Worm (Caenorhabditis elegans): ENCODE results near the gene F44E2.3.
A peak's percentile ranks its signal among the peaks of the same experiment; 100 is the strongest.

The F44E2.3 gene

ce11 chrIII:8839813-8840212 is 10.7 kb upstream of the F44E2.3 start:
- TF ChIP-seq mml-1 (tag; optimal IDR thresholded peaks at IDR 0.05) (no peak), ztf-4 (tag; optimal IDR thresholded peaks at IDR 0.05) (no peak), nhr-11 (tag; optimal IDR thresholded peaks at IDR 0.05) (no peak), ceh-82 (tag; optimal IDR thresholded peaks at IDR 0.05) (no peak), nhr-25 (tag; optimal IDR thresholded peaks at IDR 0.05) (peak; percentile 14), elt-3 (tag; optimal IDR thresholded peaks at IDR 0.05) (no peak), fkh-10 (GFP tag; optimal IDR thresholded peaks at IDR 0.05) (no peak), pqm-1 (tag; optimal IDR thresholded peaks at IDR 0.05) (no peak), hmg-11 (tag; optimal IDR thresholded peaks at IDR 0.05) (no peak), nhr-28 (tag; optimal IDR thresholded peaks at IDR 0.05) (no peak), nhr-12 (tag; optimal IDR thresholded peaks at IDR 0.05) (no peak), nhr-23 (tag; optimal IDR thresholded peaks at IDR 0.05) (peak; percentile 56), nhr-67 (tag; optimal IDR thresholded peaks at IDR 0.05) (no peak), ceh-28 (tag; optimal IDR thresholded peaks at IDR 0.05) (no peak)

ce11 chrIII:8838075-8838474 is 9.0 kb upstream of the F44E2.3 start, which contains the start of gene F44E2.4:
F44E2.4 (minus strand) TSS chrIII:8838424.
- TF ChIP-seq elt-1 (tag; optimal IDR thresholded peaks at IDR 0.05) (peak; percentile 77), R02D3.7 (tag; optimal IDR thresholded peaks at IDR 0.05) (no peak), nhr-237 (tag; optimal IDR thresholded peaks at IDR 0.05) (no peak), egl-5 (tag; optimal IDR thresholded peaks at IDR 0.05) (no peak), nhr-23 (tag; optimal IDR thresholded peaks at IDR 0.05) (no peak)

- no peak for TF ChIP-seq lsy-12 (tag; optimal IDR thresholded peaks at IDR 0.05)
- no peak for TF ChIP-seq lin-39 (tag; optimal IDR thresholded peaks at IDR 0.05)
- no peak for TF ChIP-seq ama-1 (optimal IDR thresholded peaks at IDR 0.05)
- TF ChIP-seq elt-3 (tag; optimal IDR thresholded peaks at IDR 0.05) = no peak
- no peak for TF ChIP-seq lin-15B (tag; optimal IDR thresholded peaks at IDR 0.05)
- no peak for TF ChIP-seq fkh-10 (GFP tag; optimal IDR thresholded peaks at IDR 0.05)
- TF ChIP-seq daf-12 (tag; optimal IDR thresholded peaks at IDR 0.05) = no peak
- no peak for TF ChIP-seq unc-62 (GFP tag; optimal IDR thresholded peaks at IDR 0.05)
- no peak for TF ChIP-seq nhr-25 (tag; optimal IDR thresholded peaks at IDR 0.05)
- TF ChIP-seq pha-4 (tag; optimal IDR thresholded peaks at IDR 0.05) = no peak
- TF ChIP-seq nfya-1 (tag; optimal IDR thresholded peaks at IDR 0.05; ENCODE audit: insufficient read depth) = no peak
- no peak for TF ChIP-seq nhr-28 (tag; optimal IDR thresholded peaks at IDR 0.05)
Observed at ce11 chrIII:8831059-8831750, 2.1 kb upstream of the F44E2.3 start, which contains the start of gene F44E2.10. F44E2.10 (minus strand) TSS chrIII:8831109.

DNA sequence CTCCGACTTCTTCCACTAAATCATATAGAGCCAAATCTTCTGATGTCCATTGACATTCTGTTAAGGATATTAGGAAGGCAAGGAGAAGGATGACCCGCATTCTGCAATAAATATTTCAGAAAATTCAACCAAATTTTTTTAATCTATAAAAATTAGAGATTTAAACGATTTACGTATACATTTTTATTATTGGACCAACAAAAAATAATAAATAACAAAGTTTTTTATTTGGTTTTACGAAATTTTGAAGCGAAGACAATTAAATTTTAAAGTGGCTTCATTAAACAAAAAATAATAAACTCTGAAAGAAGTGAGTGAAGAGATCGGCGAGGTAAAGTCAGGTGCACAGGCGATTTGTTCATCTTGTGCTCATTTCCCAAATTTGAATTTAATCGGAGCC is 2.0 kb downstream of the F44E2.3 start, which contains the start of gene F54F2.9:
F54F2.9 (minus strand) TSS at position 101 of the 400 bp plus-strand sequence.
- no peak for TF ChIP-seq eor-1 (tag; optimal IDR thresholded peaks at IDR 0.05)
- no peak for TF ChIP-seq ztf-11 (tag; optimal IDR thresholded peaks at IDR 0.05)
- TF ChIP-seq ceh-9 (tag; optimal IDR thresholded peaks at IDR 0.05) = no peak
- TF ChIP-seq ztf-4 (tag; optimal IDR thresholded peaks at IDR 0.05) = no peak
- TF ChIP-seq nhr-67 (tag; optimal IDR thresholded peaks at IDR 0.05) = no peak
- no peak for TF ChIP-seq nhr-237 (tag; optimal IDR thresholded peaks at IDR 0.05)
- TF ChIP-seq hmg-11 (tag; optimal IDR thresholded peaks at IDR 0.05) = no peak
- TF ChIP-seq pha-4 (tag; optimal IDR thresholded peaks at IDR 0.05) = no peak
- no peak for TF ChIP-seq pqm-1 (tag; optimal IDR thresholded peaks at IDR 0.05)
- no peak for TF ChIP-seq ceh-82 (tag; optimal IDR thresholded peaks at IDR 0.05)
- no peak for TF ChIP-seq R02D3.7 (tag; optimal IDR thresholded peaks at IDR 0.05)
- no peak for TF ChIP-seq egl-5 (tag; optimal IDR thresholded peaks at IDR 0.05)
- TF ChIP-seq fkh-2 (tag; optimal IDR thresholded peaks at IDR 0.05) = no peak
- TF ChIP-seq jun-1 (tag; optimal IDR thresholded peaks at IDR 0.05) = no peak
- TF ChIP-seq nhr-28 (tag; optimal IDR thresholded peaks at IDR 0.05) = no peak
- TF ChIP-seq unc-62 (GFP tag; optimal IDR thresholded peaks at IDR 0.05) = no peak
- TF ChIP-seq aly-2 (tag; optimal IDR thresholded peaks at IDR 0.05) = no peak
- TF ChIP-seq ama-1 (optimal IDR thresholded peaks at IDR 0.05) = no peak
- no peak for TF ChIP-seq daf-12 (tag; optimal IDR thresholded peaks at IDR 0.05)

DNA sequence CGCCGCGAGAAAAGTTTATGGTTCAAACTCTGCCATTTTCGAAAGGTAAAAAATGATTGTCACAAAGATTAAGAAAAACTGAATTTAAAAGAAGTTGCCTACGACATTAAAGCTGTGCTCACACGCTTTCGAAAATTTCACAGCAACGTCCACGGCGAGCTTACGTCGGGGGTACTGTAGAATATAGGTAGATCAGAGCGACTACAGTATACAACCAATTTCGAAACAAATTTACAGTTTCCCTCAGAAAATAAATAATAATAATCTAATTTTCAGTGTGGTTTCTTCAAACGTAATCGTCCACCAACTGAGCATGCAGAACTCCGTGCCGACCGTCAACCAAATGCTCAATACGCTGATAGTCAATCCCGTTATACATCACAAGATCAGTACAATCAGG is 4.5 kb downstream of the F44E2.3 start:
- TF ChIP-seq tbx-2 (tag; optimal IDR thresholded peaks at IDR 0.05) = no peak
- TF ChIP-seq fos-1 (tag; optimal IDR thresholded peaks at IDR 0.05) = no peak
- no peak for TF ChIP-seq ceh-9 (tag; optimal IDR thresholded peaks at IDR 0.05)
- no peak for TF ChIP-seq unc-39 (tag; optimal IDR thresholded peaks at IDR 0.05)
- TF ChIP-seq lsy-12 (tag; optimal IDR thresholded peaks at IDR 0.05) = no peak
- TF ChIP-seq ceh-16 (tag; optimal IDR thresholded peaks at IDR 0.05) = no peak
- no peak for TF ChIP-seq ceh-82 (tag; optimal IDR thresholded peaks at IDR 0.05)
- TF ChIP-seq fkh-10 (GFP tag; optimal IDR thresholded peaks at IDR 0.05) = no peak
- no peak for TF ChIP-seq nhr-237 (tag; optimal IDR thresholded peaks at IDR 0.05)
- no peak for TF ChIP-seq egl-5 (tag; optimal IDR thresholded peaks at IDR 0.05)

Data from whole organism, L3 larva.